Fruit fly (Drosophila melanogaster) whole organism, prepupa: ENCODE measurements around the gene eIF4H2.

Experiments
- CG11902 ChIP-seq: fragments of 200-800 bp; sonication (Bioruptor generic); optimal IDR thresholded peaks from 3 replicates; lab custom pipeline; 2016; ENCODE audit warnings: missing biosample characterization, missing genetic modification characterization
- CG6808 ChIP-seq: fragments of 200-800 bp; sonication (Bioruptor generic); optimal IDR thresholded peaks from 3 replicates; lab custom pipeline; 2017; ENCODE audit warnings: missing biosample characterization, missing genetic modification characterization, mild to moderate bottlenecking, moderate library complexity, missing genetic modification reagents
- CG6854 ChIP-seq: fragments of 200-800 bp; sonication (Bioruptor generic); optimal IDR thresholded peaks from 2 replicates; lab custom pipeline; 2017; ENCODE audit warnings: missing biosample characterization, mild to moderate bottlenecking, missing genetic modification characterization
- CG7368 ChIP-seq: fragments of 200-800 bp; sonication (Bioruptor generic); optimal IDR thresholded peaks from 3 replicates; lab custom pipeline; 2016; ENCODE audit warnings: missing biosample characterization, missing genetic modification characterization
- lz ChIP-seq: fragments of 200-800 bp; sonication (Bioruptor generic); optimal IDR thresholded peaks from 3 replicates; lab custom pipeline; 2016; ENCODE audit warnings: missing biosample characterization, missing genetic modification characterization

- no peak for TF ChIP-seq CG7368 (GFP tag; lab: Kevin White, UChicago)
- TF ChIP-seq CG6854 (GFP tag; lab: Kevin White, UChicago): no peak
- TF ChIP-seq CG6808 (GFP tag; lab: Kevin White, UChicago): no peak
- no peak for TF ChIP-seq lz (GFP tag; lab: Kevin White, UChicago)
- no peak for TF ChIP-seq CG11902 (GFP tag; lab: Kevin White, UChicago)
These were observed 9.2 kb downstream of the eIF4H2 start for dm6 chr3R:30735047-30735446.
